Comparison of ENCODE assay signal across 2 worm cellular contexts in genomic region chrV:10256050-10256449, ce11.
TF ChIP-seq lines count a peak whose summit lies in the region.

Gene nhr-232, plus strand, starts transcription at chrV:10256170.

TF ChIP-seq in whole organism, L1 larva, 84 proteins besides CTCF, POLR2A, EP300 and RAD21 (continued from another document):
- no peak for TF ChIP-seq nhr-11 (tag; optimal IDR thresholded peaks at IDR 0.05; lab: Kevin White, UChicago)
- TF ChIP-seq skn-1 (tag; optimal IDR thresholded peaks at IDR 0.05; lab: Kevin White, UChicago): no peak
- TF ChIP-seq fkh-8 (tag; optimal IDR thresholded peaks at IDR 0.05; lab: Kevin White, UChicago): no peak
- TF ChIP-seq nhr-28 (tag; optimal IDR thresholded peaks at IDR 0.05; lab: Kevin White, UChicago): no peak
TF ChIP-seq in whole organism, L1 larva: peak in this region for 4.

TF ChIP-seq in whole organism, L4 larva, 104 proteins besides CTCF, POLR2A, EP300 and RAD21 (continued from another document):
- TF ChIP-seq hlh-30 (tag; optimal IDR thresholded peaks at IDR 0.05; lab: Kevin White, UChicago; ENCODE audit: insufficient read depth): peak; percentile 75
- no peak for TF ChIP-seq jun-1 (tag; optimal IDR thresholded peaks at IDR 0.05; lab: Kevin White, UChicago)
- no peak for TF ChIP-seq nhr-48 (tag; optimal IDR thresholded peaks at IDR 0.05; lab: Kevin White, UChicago)
- TF ChIP-seq skn-1 (tag; optimal IDR thresholded peaks at IDR 0.05; lab: Kevin White, UChicago): no peak
- TF ChIP-seq pha-4 (GFP tag; IDR thresholded peaks at IDR 0.05; lab: Robert Waterston, UW): no peak
- peak; percentile 14 for TF ChIP-seq pha-4 (tag; optimal IDR thresholded peaks at IDR 0.05; lab: Kevin White, UChicago)
- TF ChIP-seq daf-12 (tag; optimal IDR thresholded peaks at IDR 0.05; lab: Kevin White, UChicago): no peak
- TF ChIP-seq dmd-6 (GFP tag; IDR thresholded peaks at IDR 0.05; lab: Robert Waterston, UW): peak; percentile 91
- TF ChIP-seq lin-39 (tag; optimal IDR thresholded peaks at IDR 0.05; lab: Kevin White, UChicago): no peak
- no peak for TF ChIP-seq vab-7 (GFP tag; IDR thresholded peaks at IDR 0.05; lab: Robert Waterston, UW)
- no peak for TF ChIP-seq ZK546.5 (tag; optimal IDR thresholded peaks at IDR 0.05; lab: Kevin White, UChicago)
- TF ChIP-seq ceh-44 (GFP tag; IDR thresholded peaks at IDR 0.05; lab: Robert Waterston, UW): no peak
- TF ChIP-seq nhr-77 (tag; optimal IDR thresholded peaks at IDR 0.05; lab: Kevin White, UChicago): peak; percentile 73
- TF ChIP-seq nhr-28 (tag; optimal IDR thresholded peaks at IDR 0.05; lab: Kevin White, UChicago): peak; percentile 80
- no peak for TF ChIP-seq nhr-11 (tag; optimal IDR thresholded peaks at IDR 0.05; lab: Kevin White, UChicago)
